Fruit fly (Drosophila melanogaster) whole organism, prepupa: ENCODE results near the gene CG7362.

Experiments used
- CG11294 ChIP-seq: fragments of 200-800 bp; sonication (Bioruptor generic); IDR thresholded peaks from 2 replicates; pipeline ENCODE4 v1.3.6; 2022; ENCODE audit warnings: missing biosample characterization, missing genetic modification characterization
- CG11902 ChIP-seq: fragments of 200-800 bp; sonication (Bioruptor generic); optimal IDR thresholded peaks from 3 replicates; lab custom pipeline; 2016; ENCODE audit warnings: missing biosample characterization, missing genetic modification characterization
- CG15336 ChIP-seq: fragments of 200-800 bp; sonication (Bioruptor generic); IDR thresholded peaks from 2 replicates; pipeline ENCODE4 v1.3.6; 2022; ENCODE audit warnings: missing biosample characterization, missing genetic modification characterization
- CG16779 ChIP-seq: fragments of 200-800 bp; sonication (Bioruptor generic); optimal IDR thresholded peaks from 3 replicates; lab custom pipeline; 2017; ENCODE audit warnings: missing biosample characterization, mild to moderate bottlenecking, missing genetic modification characterization
- CG3032 ChIP-seq: fragments of 200-800 bp; optimal IDR thresholded peaks from 2 replicates; lab custom pipeline; 2019; ENCODE audit warnings: missing biosample characterization, mild to moderate bottlenecking, missing genetic modification characterization, moderate library complexity
- CG31627 ChIP-seq: fragments of 200-800 bp; sonication (Bioruptor generic); optimal IDR thresholded peaks from 3 replicates; lab custom pipeline; 2016; ENCODE audit warnings: missing biosample characterization, missing genetic modification characterization
- CG32006 ChIP-seq: fragments of 200-800 bp; sonication (Bioruptor generic); optimal IDR thresholded peaks from 3 replicates; lab custom pipeline; 2017; ENCODE audit warnings: missing biosample characterization, mild to moderate bottlenecking, missing genetic modification characterization
- CG3919 ChIP-seq: fragments of 200-800 bp; sonication (Bioruptor generic); optimal IDR thresholded peaks from 3 replicates; lab custom pipeline; 2016; ENCODE audit warnings: missing biosample characterization, missing genetic modification characterization
- CG4318 ChIP-seq: fragments of 200-800 bp; sonication (Bioruptor generic); optimal IDR thresholded peaks from 3 replicates; lab custom pipeline; 2017; ENCODE audit warnings: missing biosample characterization, mild to moderate bottlenecking, missing genetic modification characterization
- CG6163 ChIP-seq: fragments of 200-800 bp; sonication (Bioruptor generic); IDR thresholded peaks from 3 replicates; pipeline ENCODE4 v1.3.6; 2022; ENCODE audit warnings: missing biosample characterization, missing genetic modification characterization
- CG6276 ChIP-seq: fragments of 200-800 bp; sonication (Bioruptor generic); optimal IDR thresholded peaks from 2 replicates; lab custom pipeline; 2017; ENCODE audit warnings: missing biosample characterization, mild to moderate bottlenecking, missing genetic modification characterization
- CG6808 ChIP-seq: fragments of 200-800 bp; sonication (Bioruptor generic); optimal IDR thresholded peaks from 3 replicates; lab custom pipeline; 2017; ENCODE audit warnings: missing biosample characterization, missing genetic modification characterization, mild to moderate bottlenecking, moderate library complexity, missing genetic modification reagents
- CG6854 ChIP-seq: fragments of 200-800 bp; sonication (Bioruptor generic); optimal IDR thresholded peaks from 2 replicates; lab custom pipeline; 2017; ENCODE audit warnings: missing biosample characterization, mild to moderate bottlenecking, missing genetic modification characterization
- CG8319 ChIP-seq: fragments of 200-800 bp; sonication (Bioruptor generic); optimal IDR thresholded peaks from 3 replicates; lab custom pipeline; 2016; ENCODE audit warnings: missing biosample characterization, missing genetic modification characterization
- CG9139 ChIP-seq: fragments of 200-800 bp; sonication (Bioruptor generic); optimal IDR thresholded peaks from 3 replicates; lab custom pipeline; 2017; ENCODE audit warnings: missing biosample characterization, mild to moderate bottlenecking, missing genetic modification characterization
- Eip75B ChIP-seq: fragments of 200-800 bp; sonication (Bioruptor generic); optimal IDR thresholded peaks from 3 replicates; lab custom pipeline; 2016; ENCODE audit warnings: missing biosample characterization, missing genetic modification characterization
- Eip78C ChIP-seq: fragments of 200-800 bp; sonication (Bioruptor generic); peaks from one replicate; lab custom pipeline; 2016; ENCODE audit warnings: missing biosample characterization, missing genetic modification characterization
- Eip93F ChIP-seq: fragments of 200-800 bp; sonication (Bioruptor generic); optimal IDR thresholded peaks from 2 replicates; lab custom pipeline; 2016; ENCODE audit warnings: missing biosample characterization, mild to moderate bottlenecking, missing genetic modification characterization
- Ets96B ChIP-seq: fragments of 200-800 bp; optimal IDR thresholded peaks from 2 replicates; lab custom pipeline; 2019; ENCODE audit warnings: missing biosample characterization, mild to moderate bottlenecking, missing genetic modification characterization, moderate library complexity
- Hr38 ChIP-seq: sonication (Bioruptor generic); optimal IDR thresholded peaks from 2 replicates; lab custom pipeline; 2016; ENCODE audit warnings: missing biosample characterization, missing genetic modification characterization
- Hr39 ChIP-seq: fragments of 200-800 bp; sonication (Bioruptor generic); optimal IDR thresholded peaks from 2 replicates; lab custom pipeline; 2016; ENCODE audit warnings: missing biosample characterization, missing genetic modification characterization
- Lpt ChIP-seq: fragments of 200-800 bp; sonication (Bioruptor generic); optimal IDR thresholded peaks from 3 replicates; lab custom pipeline; 2016; ENCODE audit warnings: missing biosample characterization, missing genetic modification characterization
- OdsH ChIP-seq: fragments of 200-800 bp; sonication (Bioruptor generic); optimal IDR thresholded peaks from 3 replicates; lab custom pipeline; 2016; ENCODE audit warnings: missing biosample characterization, missing genetic modification characterization
- Sox14 ChIP-seq: fragments of 200-800 bp; sonication (Bioruptor generic); optimal IDR thresholded peaks from 3 replicates; lab custom pipeline; 2016; ENCODE audit warnings: missing biosample characterization, missing genetic modification characterization
- Sox15 ChIP-seq: fragments of 200-800 bp; sonication (Bioruptor generic); optimal IDR thresholded peaks from 3 replicates; lab custom pipeline; 2016; ENCODE audit warnings: missing biosample characterization, missing genetic modification characterization
- acj6 ChIP-seq: fragments of 200-800 bp; sonication (Bioruptor generic); optimal IDR thresholded peaks from 3 replicates; lab custom pipeline; 2016; ENCODE audit warnings: missing biosample characterization, missing genetic modification characterization
- cyc ChIP-seq: fragments of 200-800 bp; sonication (Bioruptor generic); optimal IDR thresholded peaks from 3 replicates; lab custom pipeline; 2016; ENCODE audit warnings: missing biosample characterization, missing genetic modification characterization
- dac ChIP-seq: fragments of 200-800 bp; sonication (Bioruptor generic); optimal IDR thresholded peaks from 2 replicates; lab custom pipeline; 2017; ENCODE audit warnings: missing biosample characterization, mild to moderate bottlenecking, missing genetic modification characterization
- eg ChIP-seq: fragments of 200-800 bp; sonication (Bioruptor generic); IDR thresholded peaks from 3 replicates; pipeline ENCODE4 v1.3.6; 2022; ENCODE audit warnings: missing biosample characterization, missing genetic modification characterization
- esn ChIP-seq: fragments of 200-800 bp; sonication (Bioruptor generic); optimal IDR thresholded peaks from 2 replicates; lab custom pipeline; 2016; ENCODE audit warnings: missing biosample characterization, mild to moderate bottlenecking, missing genetic modification characterization, moderate library complexity
- fd85E ChIP-seq: fragments of 200-800 bp; sonication (Bioruptor generic); optimal IDR thresholded peaks from 3 replicates; lab custom pipeline; 2016; ENCODE audit warnings: missing biosample characterization, missing genetic modification characterization
- fkh ChIP-seq: fragments of 200-800 bp; sonication (Bioruptor generic); optimal IDR thresholded peaks from 3 replicates; lab custom pipeline; 2017; ENCODE audit warnings: missing biosample characterization, mild to moderate bottlenecking, missing genetic modification characterization, moderate library complexity
- lz ChIP-seq: fragments of 200-800 bp; sonication (Bioruptor generic); optimal IDR thresholded peaks from 3 replicates; lab custom pipeline; 2016; ENCODE audit warnings: missing biosample characterization, missing genetic modification characterization
- net ChIP-seq: fragments of 200-800 bp; sonication (Bioruptor generic); optimal IDR thresholded peaks from 3 replicates; lab custom pipeline; 2016; ENCODE audit warnings: missing biosample characterization, missing genetic modification characterization
- pdm3 ChIP-seq: fragments of 200-800 bp; sonication (Bioruptor generic); optimal IDR thresholded peaks from 3 replicates; lab custom pipeline; 2016; ENCODE audit warnings: missing biosample characterization, missing genetic modification characterization
- salr ChIP-seq, 2 experiments: fragments of 200-800 bp; sonication (Bioruptor generic); optimal IDR thresholded peaks; 3 replicates each; lab custom pipeline; 2016 to 2018; ENCODE audit warnings: missing biosample characterization in 2 of 2, missing genetic modification characterization in 2 of 2, mild to moderate bottlenecking in 1 of 2
- ss ChIP-seq, 2 experiments: fragments of 200-800 bp; sonication (Bioruptor generic); optimal IDR thresholded peaks; 2 replicates in 1 of 2; 3 replicates in 1 of 2; lab custom pipeline; 2017 to 2018; ENCODE audit warnings: mild to moderate bottlenecking in 2 of 2, missing biosample characterization in 2 of 2, missing genetic modification characterization in 2 of 2, moderate library complexity in 1 of 2
- topi ChIP-seq: fragments of 200-800 bp; sonication (Bioruptor generic); optimal IDR thresholded peaks from 3 replicates; lab custom pipeline; 2016; ENCODE audit warnings: missing biosample characterization, missing genetic modification characterization

The CG7362 gene

DNA sequence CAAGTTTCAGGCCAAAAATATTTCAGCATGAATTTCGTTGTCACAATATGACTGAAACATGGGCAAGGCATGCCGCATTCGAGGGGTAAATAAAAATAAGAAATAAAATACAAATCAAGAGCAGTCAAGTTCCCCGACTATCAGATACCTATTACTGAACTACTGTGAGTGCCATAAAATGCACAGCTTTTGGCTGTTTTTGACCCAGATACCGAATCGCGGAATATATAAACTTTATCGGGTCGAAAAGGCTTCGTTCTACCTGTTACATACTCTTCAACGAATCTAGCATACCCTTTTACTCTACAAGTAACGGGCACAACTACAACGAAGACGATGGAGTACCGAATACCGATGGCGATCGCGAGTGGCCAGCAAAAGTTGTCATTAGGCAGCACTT, 47.4 kb downstream of the CG7362 start (continued):
- peak; percentile 1 for TF ChIP-seq Ets96B (tag; lab: Kevin White, UChicago)
- TF ChIP-seq CG16779 = peak; percentile 4
- TF ChIP-seq Lpt (GFP tag; lab: Kevin White, UChicago) = peak; percentile 12
- TF ChIP-seq CG32006 (GFP tag; lab: Kevin White, UChicago) = peak; percentile 55
- peak; percentile 65 for TF ChIP-seq topi (GFP tag; lab: Kevin White, UChicago)
- TF ChIP-seq dac = peak; percentile 51
- peak; percentile 72 for TF ChIP-seq CG31627
- TF ChIP-seq fd85E (GFP tag; lab: Kevin White, UChicago) = no peak
- peak; percentile 10 for TF ChIP-seq CG3032 (tag; lab: Kevin White, UChicago)
- peak; percentile 59 for TF ChIP-seq net (GFP tag; lab: Kevin White, UChicago)
- peak; percentile 17 for TF ChIP-seq CG9139 (GFP tag; lab: Kevin White, UChicago)
- peak; percentile 71 for TF ChIP-seq acj6 (GFP tag; lab: Kevin White, UChicago)
- TF ChIP-seq CG6854 = no peak
- TF ChIP-seq CG11294 (GFP tag; lab: Robert Waterston, UW) = peak; percentile 56
- TF ChIP-seq Sox15 (GFP tag; lab: Kevin White, UChicago) = peak; percentile 70
- TF ChIP-seq Hr38 = no peak
- peak; percentile 62 for TF ChIP-seq Eip75B
- peak; percentile 77 for TF ChIP-seq pdm3
- TF ChIP-seq lz (GFP tag; lab: Kevin White, UChicago) = peak; percentile 66
- peak; percentile 69 for TF ChIP-seq cyc (GFP tag; lab: Kevin White, UChicago)
- no peak for TF ChIP-seq Eip93F (GFP tag; lab: Kevin White, UChicago)
- peak; percentile 71 for TF ChIP-seq OdsH (GFP tag; lab: Kevin White, UChicago)
- peak; percentile 46 for TF ChIP-seq CG4318
- TF ChIP-seq CG6808 (GFP tag; lab: Kevin White, UChicago) = peak; percentile 34
- TF ChIP-seq fkh (GFP tag; lab: Kevin White, UChicago) = no peak
- peak; percentile 74 for TF ChIP-seq CG3919 (GFP tag; lab: Kevin White, UChicago)
- TF ChIP-seq esn = peak; percentile 75

DNA sequence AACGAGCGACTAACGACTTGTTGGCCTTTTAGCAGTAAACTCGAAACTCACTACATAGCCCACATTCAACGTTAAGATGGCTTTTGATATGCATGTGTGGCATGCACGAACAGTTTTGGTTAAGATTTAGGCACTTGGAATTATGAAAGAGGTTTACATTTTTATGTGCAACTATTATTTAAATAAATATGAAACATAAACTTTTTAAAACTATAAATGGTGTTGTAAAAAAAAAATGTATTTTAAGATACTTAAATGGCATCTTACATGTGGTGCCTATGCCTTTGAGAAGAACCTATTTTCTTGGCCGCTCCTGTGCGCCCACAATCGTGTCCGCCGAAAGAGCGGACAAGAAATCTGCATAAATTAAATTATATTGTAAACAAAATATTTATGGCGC, 47.9 kb downstream of the CG7362 start:
- no peak for TF ChIP-seq Hr38
- TF ChIP-seq CG32006 (GFP tag; lab: Kevin White, UChicago) = no peak
- peak; percentile 7; the same call in 2 of the 3 replicates for TF ChIP-seq eg (GFP tag; lab: Robert Waterston, UW)
- no peak for TF ChIP-seq CG3032 (tag; lab: Kevin White, UChicago)
- peak; percentile 10; the same call in 1 of the 3 replicates for TF ChIP-seq CG6163 (GFP tag; lab: Robert Waterston, UW)
- TF ChIP-seq CG8319 = no peak
- TF ChIP-seq Eip78C (GFP tag; lab: Kevin White, UChicago) = peak; percentile 61
- TF ChIP-seq ss (GFP tag; optimal IDR thresholded peaks at IDR 0.05; lab: Kevin White, UChicago) = no peak
- TF ChIP-seq Sox14 (GFP tag; lab: Kevin White, UChicago) = no peak
- no peak for TF ChIP-seq net (GFP tag; lab: Kevin White, UChicago)
- TF ChIP-seq CG16779 = no peak
- TF ChIP-seq CG11294 (GFP tag; lab: Robert Waterston, UW) = no peak
- TF ChIP-seq CG15336 (GFP tag; lab: Robert Waterston, UW) = peak; percentile 48; the same call in 1 of the 2 replicates
- no peak for TF ChIP-seq Hr39
- TF ChIP-seq CG11902 = no peak

DNA sequence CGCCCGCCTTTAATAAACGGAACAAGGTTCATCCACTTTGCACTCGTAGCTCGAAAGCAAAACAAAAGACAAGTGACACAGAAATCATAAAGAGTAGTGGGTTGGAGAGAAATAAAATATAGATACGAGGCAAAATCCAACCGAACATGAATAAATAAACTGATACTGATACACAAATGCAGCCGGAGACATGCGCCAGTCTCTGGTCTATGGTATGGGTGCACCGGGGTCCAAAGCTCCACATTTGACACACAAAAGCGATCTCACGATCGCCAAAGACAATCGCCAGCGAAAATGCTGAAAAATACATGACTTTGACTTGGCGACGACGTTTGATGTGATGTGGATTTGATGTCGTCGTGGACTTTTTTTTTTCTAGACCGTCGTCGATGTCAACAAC, 49.0 kb downstream of the CG7362 start:
- TF ChIP-seq salr (GFP tag; optimal IDR thresholded peaks at IDR 0.05; lab: Kevin White, UChicago) = no peak
- peak; percentile 14 to 23 for TF ChIP-seq ss (GFP tag; optimal IDR thresholded peaks at IDR 0.05; lab: Kevin White, UChicago)
- peak; percentile 32; the same call in 1 of the 3 replicates for TF ChIP-seq eg (GFP tag; lab: Robert Waterston, UW)
- no peak for TF ChIP-seq dac
- peak; percentile 37 for TF ChIP-seq CG6808 (GFP tag; lab: Kevin White, UChicago)
- TF ChIP-seq CG6276 (GFP tag; lab: Kevin White, UChicago) = peak; percentile 42
- no peak for TF ChIP-seq CG4318
